Fruit fly (Drosophila melanogaster) whole organism: Measurements from ENCODE around the gene ssp.

Experiments used
- CG8478 ChIP-seq: fragments of >200 bp; optimal IDR thresholded peaks from 2 replicates; lab custom pipeline; 2018; ENCODE audit warnings: inconsistent platforms
- Dll ChIP-seq: fragments of >200 bp; optimal IDR thresholded peaks from 2 replicates; lab custom pipeline; 2017
- EcR ChIP-seq, 2 experiments: fragments of >200 bp; optimal IDR thresholded peaks; 2 replicates each; lab custom pipeline; 2017; ENCODE audit warnings: missing biosample characterization in 2 of 2, missing genetic modification characterization in 2 of 2, missing genetic modification reagents in 2 of 2
- pan ChIP-seq: fragments of >200 bp; optimal IDR thresholded peaks from 2 replicates; lab custom pipeline; 2017
- psq ChIP-seq: fragments of >200 bp; optimal IDR thresholded peaks from 2 replicates; lab custom pipeline; 2017
- usp ChIP-seq: fragments of >200 bp; optimal IDR thresholded peaks from 2 replicates; lab custom pipeline; 2017; ENCODE audit warnings: missing biosample characterization, missing genetic modification characterization, mixed read lengths

ssp gene

dm6 chr3L:12118156-12118555, at the start of gene ssp:
Gene ssp (plus strand): TSS chr3L:12118257.
- TF ChIP-seq usp (no peak), pan (lab: Kevin White, UChicago) (no peak), Dll (lab: Kevin White, UChicago) (no peak), CG8478 (lab: Kevin White, UChicago) (no peak), psq (lab: Kevin White, UChicago) (no peak), EcR (GFP tag; optimal IDR thresholded peaks at IDR 0.05; lab: Kevin White, UChicago) (no peak)

- TF ChIP-seq EcR (GFP tag; optimal IDR thresholded peaks at IDR 0.05; lab: Kevin White, UChicago) (peak in 1 of 2 experiments; percentile 44), usp (no peak)
These were observed 45.7 kb upstream of the ssp start for dm6 chr3L:12072388-12072787.

dm6 chr3L:12073076-12073475, 45.0 kb upstream of the ssp start:
- TF ChIP-seq pan (lab: Kevin White, UChicago), result no peak
- TF ChIP-seq usp, result no peak
- no peak for TF ChIP-seq Dll (lab: Kevin White, UChicago)
- no peak for TF ChIP-seq CG8478 (lab: Kevin White, UChicago)
- TF ChIP-seq psq (lab: Kevin White, UChicago), result no peak
- no peak for TF ChIP-seq EcR (GFP tag; optimal IDR thresholded peaks at IDR 0.05; lab: Kevin White, UChicago)

- TF ChIP-seq Dll (lab: Kevin White, UChicago) (no peak), CG8478 (lab: Kevin White, UChicago) (no peak), usp (no peak), EcR (GFP tag; optimal IDR thresholded peaks at IDR 0.05; lab: Kevin White, UChicago) (no peak)
These were observed 44.0 kb upstream of the ssp start for dm6 chr3L:12073861-12074633.

dm6 chr3L:12074952-12075351, 43.1 kb upstream of the ssp start:
- TF ChIP-seq CG8478 (lab: Kevin White, UChicago) (no peak), psq (lab: Kevin White, UChicago) (no peak), pan (lab: Kevin White, UChicago) (no peak), Dll (lab: Kevin White, UChicago) (no peak), EcR (GFP tag; optimal IDR thresholded peaks at IDR 0.05; lab: Kevin White, UChicago) (no peak), usp (no peak)

dm6 chr3L:12076312-12076711, 41.7 kb upstream of the ssp start:
- no peak for TF ChIP-seq EcR (GFP tag; optimal IDR thresholded peaks at IDR 0.05; lab: Kevin White, UChicago)
- no peak for TF ChIP-seq Dll (lab: Kevin White, UChicago)
- TF ChIP-seq CG8478 (lab: Kevin White, UChicago), result no peak
- TF ChIP-seq pan (lab: Kevin White, UChicago), result no peak
- no peak for TF ChIP-seq psq (lab: Kevin White, UChicago)
- TF ChIP-seq usp, result no peak

dm6 chr3L:12077348-12077747, 40.7 kb upstream of the ssp start:
- TF ChIP-seq Dll (lab: Kevin White, UChicago) (no peak), EcR (GFP tag; optimal IDR thresholded peaks at IDR 0.05; lab: Kevin White, UChicago) (no peak), usp (no peak), pan (lab: Kevin White, UChicago) (no peak), CG8478 (lab: Kevin White, UChicago) (no peak), psq (lab: Kevin White, UChicago) (no peak)

- TF ChIP-seq psq (lab: Kevin White, UChicago), result no peak
- no peak for TF ChIP-seq Dll (lab: Kevin White, UChicago)
- TF ChIP-seq pan (lab: Kevin White, UChicago), result no peak
- no peak for TF ChIP-seq EcR (GFP tag; optimal IDR thresholded peaks at IDR 0.05; lab: Kevin White, UChicago)
- no peak for TF ChIP-seq CG8478 (lab: Kevin White, UChicago)
- TF ChIP-seq usp, result no peak
These were observed 40.1 kb upstream of the ssp start for dm6 chr3L:12077953-12078352.

- TF ChIP-seq CG8478 (lab: Kevin White, UChicago), result no peak
- no peak for TF ChIP-seq usp
- TF ChIP-seq psq (lab: Kevin White, UChicago), result no peak
- no peak for TF ChIP-seq pan (lab: Kevin White, UChicago)
- TF ChIP-seq Dll (lab: Kevin White, UChicago), result no peak
- TF ChIP-seq EcR (GFP tag; optimal IDR thresholded peaks at IDR 0.05; lab: Kevin White, UChicago), result no peak
These were observed 39.3 kb upstream of the ssp start for dm6 chr3L:12078551-12079318.

dm6 chr3L:12079319-12079933, 38.6 kb upstream of the ssp start:
- no peak for TF ChIP-seq pan (lab: Kevin White, UChicago)
- no peak for TF ChIP-seq psq (lab: Kevin White, UChicago)
- no peak for TF ChIP-seq Dll (lab: Kevin White, UChicago)
- no peak for TF ChIP-seq EcR (GFP tag; optimal IDR thresholded peaks at IDR 0.05; lab: Kevin White, UChicago)
- no peak for TF ChIP-seq usp
- no peak for TF ChIP-seq CG8478 (lab: Kevin White, UChicago)

- no peak for TF ChIP-seq pan (lab: Kevin White, UChicago)
- TF ChIP-seq CG8478 (lab: Kevin White, UChicago), result no peak
- no peak for TF ChIP-seq EcR (GFP tag; optimal IDR thresholded peaks at IDR 0.05; lab: Kevin White, UChicago)
- no peak for TF ChIP-seq Dll (lab: Kevin White, UChicago)
- TF ChIP-seq usp, result no peak
- no peak for TF ChIP-seq psq (lab: Kevin White, UChicago)
These were observed 37.6 kb upstream of the ssp start for dm6 chr3L:12080423-12080822.
